Fruit fly (Drosophila melanogaster): ENCODE measurements around the gene CG11791.

dm6 chr3R:25064907-25065841 lies 15.8 kb downstream of the CG11791 start, which contains the start of the genes veli and PQBP1:
- TF ChIP-seq psq (optimal IDR thresholded peaks at IDR 0.05) (no peak), h (optimal IDR thresholded peaks at IDR 0.05) (no peak), insv (optimal IDR thresholded peaks at IDR 0.05) (no peak), Myc (optimal IDR thresholded peaks at IDR 0.05) (no peak)
